Worm (Caenorhabditis elegans): ENCODE results near the gene F28H7.3.

ce11 chrV:10776528-10777055, 26.0 kb upstream of the F28H7.3 start, which contains the start of gene D1054.5:
- TF ChIP-seq ceh-16 (tag; optimal IDR thresholded peaks at IDR 0.05) = no peak
- no peak for TF ChIP-seq nhr-12 (tag; optimal IDR thresholded peaks at IDR 0.05)

Measured in whole organism, L3 larva.